Worm (Caenorhabditis elegans) whole organism, young adult: ENCODE results near the gene scrm-7.

Source experiments
- C17E4.6 ChIP-seq: fragments of 200-800 bp; sonication (Bioruptor generic); IDR thresholded peaks from 2 replicates; pipeline ENCODE4 v1.3.6; 2022; ENCODE audit warnings: missing genetic modification reagents, missing genetic modification characterization, missing compliant biosample characterization
- F10E7.11 ChIP-seq: sonication (generic microtip); optimal IDR thresholded peaks from 2 replicates; lab custom pipeline; 2017; ENCODE audit warnings: mild to moderate bottlenecking, missing genetic modification characterization, moderate library complexity, missing compliant biosample characterization
- F39B2.1 ChIP-seq: fragments of 200-800 bp; sonication (Bioruptor generic); IDR thresholded peaks from 2 replicates; pipeline ENCODE4 v1.3.6; 2022; ENCODE audit warnings: missing genetic modification reagents, missing genetic modification characterization, missing compliant biosample characterization
- F57A8.1 ChIP-seq: fragments of 200-800 bp; sonication (Bioruptor generic); optimal IDR thresholded peaks from 2 replicates; lab custom pipeline; 2018; ENCODE audit warnings: mild to moderate bottlenecking, missing genetic modification characterization, moderate library complexity, missing compliant biosample characterization
- Y56A3A.18 ChIP-seq: fragments of 200-800 bp; sonication (Bioruptor generic); IDR thresholded peaks from 2 replicates; pipeline ENCODE4 v1.3.6; 2022; ENCODE audit warnings: missing genetic modification reagents, missing genetic modification characterization, missing compliant biosample characterization
- Y67H2A.10 ChIP-seq: fragments of 200-800 bp; sonication (Bioruptor generic); conservative IDR thresholded peaks from 2 replicates; pipeline ENCODE4 v1.3.6; 2022; ENCODE audit warnings: missing genetic modification reagents, missing genetic modification characterization, missing compliant biosample characterization
- aptf-2 ChIP-seq: fragments of 200-800 bp; sonication (Bioruptor generic); conservative IDR thresholded peaks from 2 replicates; pipeline ENCODE4 v1.3.6; 2022; ENCODE audit warnings: missing genetic modification reagents, missing genetic modification characterization, missing compliant biosample characterization
- ceh-40 ChIP-seq: fragments of 200-800 bp; sonication (Bioruptor generic); IDR thresholded peaks from 2 replicates; pipeline ENCODE4 v1.3.6; 2022; ENCODE audit warnings: missing genetic modification characterization, missing compliant biosample characterization
- ceh-58 ChIP-seq: fragments of 200-800 bp; sonication (Bioruptor generic); IDR thresholded peaks from 2 replicates; pipeline ENCODE4 v1.3.6; 2022; ENCODE audit warnings: missing genetic modification characterization, missing compliant biosample characterization
- ceh-91 ChIP-seq: fragments of 200-800 bp; sonication (Bioruptor generic); IDR thresholded peaks from 2 replicates; pipeline ENCODE4 v1.3.6; 2022; ENCODE audit warnings: missing genetic modification reagents, missing genetic modification characterization, missing compliant biosample characterization
- dpff-1 ChIP-seq: sonication (generic microtip); optimal IDR thresholded peaks from 2 replicates; lab custom pipeline; 2017; ENCODE audit warnings: mild to moderate bottlenecking, missing genetic modification characterization, missing compliant biosample characterization
- dpl-1 ChIP-seq: fragments of 150-350 bp; optimal IDR thresholded peaks from 2 replicates; lab custom pipeline; 2014; ENCODE audit warnings: missing biosample characterization, missing genetic modification reagents, missing genetic modification characterization
- efl-1 ChIP-seq: fragments of 150-350 bp; optimal IDR thresholded peaks from 2 replicates; lab custom pipeline; 2014; ENCODE audit warnings: missing biosample characterization, missing genetic modification reagents, missing genetic modification characterization
- egl-44 ChIP-seq: fragments of 200-800 bp; sonication (Bioruptor generic); IDR thresholded peaks from 2 replicates; pipeline ENCODE4 v1.3.6; 2022; ENCODE audit warnings: missing genetic modification reagents, missing genetic modification characterization, missing compliant biosample characterization
- ekl-4 ChIP-seq: fragments of 200-800 bp; sonication (Bioruptor generic); IDR thresholded peaks from 2 replicates; pipeline ENCODE4 v1.3.6; 2022; ENCODE audit warnings: missing genetic modification reagents, missing genetic modification characterization, missing compliant biosample characterization
- ets-4 ChIP-seq: fragments of 200-800 bp; sonication (Bioruptor generic); optimal IDR thresholded peaks from 2 replicates; lab custom pipeline; 2018; ENCODE audit warnings: mild to moderate bottlenecking, missing genetic modification characterization, missing compliant biosample characterization
- hrde-1 ChIP-seq: sonication (generic microtip); optimal IDR thresholded peaks from 2 replicates; lab custom pipeline; 2016; ENCODE audit warnings: missing genetic modification characterization, mild to moderate bottlenecking, missing compliant biosample characterization, moderate library complexity, missing genotype, missing genetic modification reagents, borderline replicate concordance
- let-526 ChIP-seq: fragments of 200-800 bp; sonication (Bioruptor generic); IDR thresholded peaks from 2 replicates; pipeline ENCODE4 v1.3.6; 2022; ENCODE audit warnings: missing genetic modification reagents, missing genetic modification characterization, missing compliant biosample characterization
- lsy-27 ChIP-seq: sonication (generic microtip); optimal IDR thresholded peaks from 2 replicates; lab custom pipeline; 2017; ENCODE audit warnings: missing genetic modification characterization, mild to moderate bottlenecking, missing compliant biosample characterization, antibody characterized with exemption, missing genotype, borderline replicate concordance; ENCODE audit not compliant: insufficient read depth
- madf-10 ChIP-seq: sonication (generic microtip); optimal IDR thresholded peaks from 2 replicates; lab custom pipeline; 2016; ENCODE audit warnings: mild to moderate bottlenecking, missing genetic modification characterization, missing compliant biosample characterization
- madf-3 ChIP-seq: fragments of 200-800 bp; sonication (Bioruptor generic); IDR thresholded peaks from 2 replicates; pipeline ENCODE4 v1.3.6; 2022; ENCODE audit warnings: missing genetic modification reagents, missing genetic modification characterization, missing compliant biosample characterization
- madf-6 ChIP-seq: fragments of 200-800 bp; sonication (Bioruptor generic); IDR thresholded peaks from 2 replicates; pipeline ENCODE4 v1.3.6; 2022; ENCODE audit warnings: missing genetic modification reagents, missing genetic modification characterization, missing compliant biosample characterization
- madf-8 ChIP-seq: fragments of 200-800 bp; sonication (Bioruptor generic); conservative IDR thresholded peaks from 2 replicates; pipeline ENCODE4 v1.3.6; 2022; ENCODE audit warnings: missing genetic modification reagents, missing genetic modification characterization, missing compliant biosample characterization
- mcd-1 ChIP-seq: fragments of 200-800 bp; sonication (Bioruptor generic); IDR thresholded peaks from 2 replicates; pipeline ENCODE4 v1.3.6; 2022; ENCODE audit warnings: missing genetic modification reagents, missing genetic modification characterization, missing compliant biosample characterization
- nfya-1 ChIP-seq: sonication (generic microtip); optimal IDR thresholded peaks from 2 replicates; lab custom pipeline; 2017; ENCODE audit warnings: antibody characterized with exemption, missing compliant biosample characterization, missing genetic modification characterization, borderline replicate concordance; ENCODE audit not compliant: insufficient read depth
- nfya-2 ChIP-seq: fragments of 200-800 bp; sonication (Bioruptor generic); IDR thresholded peaks from 2 replicates; pipeline ENCODE4 v1.3.6; 2022; ENCODE audit warnings: missing genetic modification reagents, missing genetic modification characterization, missing compliant biosample characterization
- nfyb-1 ChIP-seq: fragments of 200-800 bp; sonication (Bioruptor generic); IDR thresholded peaks from 2 replicates; pipeline ENCODE4 v1.3.6; 2022; ENCODE audit warnings: missing genetic modification reagents, missing genetic modification characterization, missing compliant biosample characterization
- nhr-179 ChIP-seq: sonication (generic microtip); optimal IDR thresholded peaks from 2 replicates; lab custom pipeline; 2016; ENCODE audit warnings: mild to moderate bottlenecking, missing genetic modification characterization, missing compliant biosample characterization
- nhr-27 ChIP-seq: fragments of 200-800 bp; sonication (Bioruptor generic); optimal IDR thresholded peaks from 2 replicates; lab custom pipeline; 2018; ENCODE audit warnings: mild to moderate bottlenecking, missing genetic modification characterization, moderate library complexity, missing compliant biosample characterization
- sdz-38 ChIP-seq: sonication (generic microtip); optimal IDR thresholded peaks from 2 replicates; lab custom pipeline; 2016; ENCODE audit warnings: missing genotype, missing genetic modification characterization, missing compliant biosample characterization
- snpc-3.4 ChIP-seq: sonication (generic microtip); optimal IDR thresholded peaks from 2 replicates; lab custom pipeline; 2017; ENCODE audit warnings: missing genetic modification characterization, mild to moderate bottlenecking, missing compliant biosample characterization, antibody characterized with exemption, moderate library complexity, missing genotype, missing genetic modification reagents
- sptf-2 ChIP-seq: fragments of 200-800 bp; sonication (Bioruptor generic); optimal IDR thresholded peaks from 2 replicates; lab custom pipeline; 2018; ENCODE audit warnings: mild to moderate bottlenecking, missing genetic modification characterization, missing compliant biosample characterization
- unc-130 ChIP-seq: sonication (generic microtip); optimal IDR thresholded peaks from 2 replicates; lab custom pipeline; 2016; ENCODE audit warnings: missing genetic modification reagents, missing genetic modification characterization, missing compliant biosample characterization
- zim-3 ChIP-seq: sonication (generic microtip); optimal IDR thresholded peaks from 2 replicates; lab custom pipeline; 2017; ENCODE audit warnings: mild to moderate bottlenecking, missing genetic modification characterization, moderate library complexity, missing compliant biosample characterization

scrm-7 gene

DNA sequence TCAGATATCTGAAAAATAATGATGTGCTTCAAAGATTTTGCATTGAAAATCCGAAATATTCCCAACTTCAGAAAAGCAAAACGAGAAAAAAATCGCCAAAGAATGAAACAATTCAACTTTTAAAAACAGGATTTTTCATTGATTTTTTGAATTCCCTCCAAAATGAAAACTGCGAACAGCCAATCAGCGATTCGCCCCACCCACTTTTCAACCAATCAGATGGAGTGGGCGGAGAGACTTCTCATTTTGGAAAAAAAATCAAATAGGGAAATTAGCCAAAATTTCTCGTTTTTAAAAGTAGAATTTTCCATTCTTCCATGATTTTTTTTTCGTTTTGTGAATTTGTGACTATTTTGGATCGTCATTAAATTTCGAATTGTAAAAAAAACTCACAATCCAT, 5.2 kb upstream of the scrm-7 start:
- no peak for TF ChIP-seq mcd-1 (GFP tag; lab: Robert Waterston, UW)
- no peak for TF ChIP-seq nfya-1
- peak; percentile 67; the same call in 1 of the 2 replicates for TF ChIP-seq nfyb-1 (GFP tag; lab: Robert Waterston, UW)

DNA sequence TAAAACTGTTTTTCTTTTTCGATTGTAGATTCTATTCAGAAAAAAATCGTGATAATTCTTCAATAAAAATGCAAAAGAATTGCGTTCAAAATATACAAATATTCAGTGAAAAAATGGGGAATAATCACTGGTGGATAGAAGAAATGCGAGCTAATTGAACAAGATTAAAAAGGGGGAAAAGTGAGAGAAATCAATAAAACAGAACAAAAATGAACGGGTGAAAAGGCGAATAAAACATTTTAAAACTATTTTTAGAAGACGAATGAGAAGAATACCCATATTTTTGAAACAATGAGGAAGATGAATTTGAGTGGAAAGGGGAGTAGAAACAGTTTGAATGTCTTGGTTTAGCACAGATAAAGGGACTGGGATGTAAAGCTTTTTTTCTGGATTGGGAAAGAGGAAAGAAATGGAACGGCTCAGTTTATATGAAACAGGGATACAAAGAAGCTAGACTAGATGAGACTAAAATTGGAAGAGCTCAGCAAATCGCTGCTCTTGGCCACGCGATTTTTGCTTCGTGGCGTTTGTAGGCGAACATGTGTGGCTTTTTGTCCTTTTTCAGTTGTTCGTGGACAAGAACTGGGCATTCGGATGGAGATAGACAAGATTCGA, 4.7 kb upstream of the scrm-7 start, which contains the start of gene Y50E8A.12:
Y50E8A.12 (minus strand) TSS at position 51 of the 615 bp plus-strand sequence.
- TF ChIP-seq madf-8 (GFP tag; lab: Robert Waterston, UW), result no peak
- TF ChIP-seq ekl-4 (GFP tag; lab: Robert Waterston, UW), result no peak
- no peak for TF ChIP-seq lsy-27 (tag; lab: Kevin White, UChicago)
- TF ChIP-seq madf-6 (GFP tag; lab: Robert Waterston, UW), result no peak
- TF ChIP-seq madf-10 (tag; lab: Kevin White, UChicago), result no peak
- TF ChIP-seq sdz-38 (tag; lab: Kevin White, UChicago), result no peak
- TF ChIP-seq ceh-58, result no peak
- no peak for TF ChIP-seq nfya-2
- no peak for TF ChIP-seq dpff-1
- TF ChIP-seq F10E7.11, result no peak
- no peak for TF ChIP-seq hrde-1 (tag; lab: Kevin White, UChicago)
- TF ChIP-seq snpc-3.4 (tag; lab: Kevin White, UChicago), result no peak
- no peak for TF ChIP-seq aptf-2 (GFP tag; lab: Robert Waterston, UW)
- TF ChIP-seq C17E4.6 (GFP tag; lab: Robert Waterston, UW), result no peak
- no peak for TF ChIP-seq dpl-1 (GFP tag; lab: Kevin White, UChicago)
- TF ChIP-seq Y56A3A.18 (GFP tag; lab: Robert Waterston, UW), result no peak
- TF ChIP-seq ceh-91, result no peak
- TF ChIP-seq Y67H2A.10 (GFP tag; lab: Robert Waterston, UW), result no peak

DNA sequence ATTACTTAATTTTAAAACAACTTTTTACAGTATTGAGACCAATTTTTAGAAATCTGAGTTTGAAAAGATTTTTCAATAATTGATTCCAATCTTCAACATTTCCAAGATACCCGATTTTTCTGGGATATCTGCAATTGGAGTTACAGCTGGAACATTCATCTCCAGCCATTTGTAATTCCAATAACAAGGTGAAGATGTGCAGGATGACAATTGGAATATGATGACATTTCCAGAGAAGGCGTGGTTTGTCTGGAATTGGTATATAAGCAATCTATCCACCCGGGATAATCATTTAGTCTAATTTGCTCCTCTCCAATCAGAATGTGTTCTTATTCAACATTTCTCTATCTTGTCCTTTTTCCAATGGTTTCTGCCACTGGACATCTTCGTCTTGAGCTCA, 1.6 kb upstream of the scrm-7 start, which contains the start of gene Y50E8A.11:
Y50E8A.11 (plus strand) TSS at position 301 of the 400 bp plus-strand sequence.
- TF ChIP-seq ets-4 (GFP tag; lab: Kevin White, UChicago), result no peak
- no peak for TF ChIP-seq egl-44 (GFP tag; lab: Robert Waterston, UW)
- TF ChIP-seq lsy-27 (tag; lab: Kevin White, UChicago), result no peak
- TF ChIP-seq ceh-40 (GFP tag; lab: Robert Waterston, UW), result no peak
- no peak for TF ChIP-seq Y56A3A.18 (GFP tag; lab: Robert Waterston, UW)
- no peak for TF ChIP-seq nhr-27
- TF ChIP-seq let-526 (GFP tag; lab: Robert Waterston, UW), result no peak
- TF ChIP-seq nhr-179 (tag; lab: Kevin White, UChicago), result no peak
- no peak for TF ChIP-seq unc-130 (GFP tag; lab: Kevin White, UChicago)
- no peak for TF ChIP-seq madf-8 (GFP tag; lab: Robert Waterston, UW)
- TF ChIP-seq F57A8.1 (GFP tag; lab: Kevin White, UChicago), result no peak
- no peak for TF ChIP-seq efl-1 (GFP tag; lab: Kevin White, UChicago)
- no peak for TF ChIP-seq zim-3 (tag; lab: Kevin White, UChicago)
- TF ChIP-seq madf-3, result no peak
- TF ChIP-seq nfyb-1 (GFP tag; lab: Robert Waterston, UW), result no peak
- TF ChIP-seq F39B2.1, result no peak
- TF ChIP-seq sptf-2 (GFP tag; lab: Kevin White, UChicago), result no peak
- TF ChIP-seq, all 124 proteins: peak for 0
